Worm (Caenorhabditis elegans) whole organism, mixed stage, embryonic: ENCODE measurements around the gene gpa-7.

Source experiments
- M03D4.4 ChIP-seq: sonication (generic microtip); optimal IDR thresholded peaks from 2 replicates; lab custom pipeline; 2017; ENCODE audit warnings: mild to moderate bottlenecking, missing genetic modification characterization, missing compliant biosample characterization
- bed-3 ChIP-seq: fragments of 200-800 bp; sonication (Bioruptor generic); optimal IDR thresholded peaks from 3 replicates; lab custom pipeline; 2018; ENCODE audit warnings: mild to moderate bottlenecking, missing genetic modification characterization, moderate library complexity, missing compliant biosample characterization
- blmp-1 ChIP-seq: fragments of 150-350 bp; optimal IDR thresholded peaks from 2 replicates; lab custom pipeline; 2014; ENCODE audit warnings: missing biosample characterization, missing genetic modification characterization
- ceh-39 ChIP-seq: fragments of 150-350 bp; optimal IDR thresholded peaks from 2 replicates; lab custom pipeline; 2014; ENCODE audit warnings: missing biosample characterization, missing genetic modification characterization
- ceh-43 ChIP-seq: fragments of 200-800 bp; sonication (Bioruptor generic); optimal IDR thresholded peaks from 2 replicates; lab custom pipeline; 2018; ENCODE audit warnings: mild to moderate bottlenecking, missing genetic modification characterization, moderate library complexity, missing compliant biosample characterization
- ces-1 ChIP-seq: fragments of 150-350 bp; optimal IDR thresholded peaks from 2 replicates; lab custom pipeline; 2014; ENCODE audit warnings: missing biosample characterization, missing genetic modification reagents, missing genetic modification characterization
- cnd-1 ChIP-seq: fragments of 200-800 bp; sonication (Bioruptor generic); optimal IDR thresholded peaks from 2 replicates; lab custom pipeline; 2018; ENCODE audit warnings: mild to moderate bottlenecking, missing genetic modification characterization, missing compliant biosample characterization
- drap-1 ChIP-seq: fragments of 200-800 bp; sonication (Bioruptor generic); optimal IDR thresholded peaks from 3 replicates; lab custom pipeline; 2018; ENCODE audit warnings: mild to moderate bottlenecking, missing genetic modification characterization, missing compliant biosample characterization
- elt-1 ChIP-seq: sonication (generic microtip); optimal IDR thresholded peaks from 2 replicates; lab custom pipeline; 2017; ENCODE audit warnings: missing genetic modification characterization, mild to moderate bottlenecking, missing compliant biosample characterization, antibody characterized with exemption, moderate library complexity, borderline replicate concordance; ENCODE audit not compliant: insufficient read depth
- flh-1 ChIP-seq: fragments of 200-800 bp; sonication (Bioruptor generic); optimal IDR thresholded peaks from 2 replicates; lab custom pipeline; 2018; ENCODE audit warnings: mild to moderate bottlenecking, missing genetic modification characterization, moderate library complexity, missing compliant biosample characterization
- ham-2 ChIP-seq: fragments of 200-800 bp; sonication (Bioruptor generic); optimal IDR thresholded peaks from 2 replicates; lab custom pipeline; 2018; ENCODE audit warnings: mild to moderate bottlenecking, missing genetic modification characterization, missing compliant biosample characterization
- hlh-1 ChIP-seq: fragments of 150-350 bp; optimal IDR thresholded peaks from 2 replicates; lab custom pipeline; 2014; ENCODE audit warnings: missing biosample characterization, missing genetic modification reagents, missing genetic modification characterization
- lin-13 ChIP-seq: fragments of 150-350 bp; optimal IDR thresholded peaks from 2 replicates; lab custom pipeline; 2014; ENCODE audit warnings: missing biosample characterization, missing genetic modification characterization
- lin-32 ChIP-seq: fragments of 200-800 bp; sonication (Bioruptor generic); optimal IDR thresholded peaks from 2 replicates; lab custom pipeline; 2018; ENCODE audit warnings: mild to moderate bottlenecking, missing genetic modification characterization, missing compliant biosample characterization
- mls-2 ChIP-seq: sonication (generic microtip); optimal IDR thresholded peaks from 2 replicates; lab custom pipeline; 2016; ENCODE audit warnings: mild to moderate bottlenecking, missing genetic modification characterization, moderate library complexity, missing compliant biosample characterization
- nhr-12 ChIP-seq: fragments of 150-350 bp; optimal IDR thresholded peaks from 2 replicates; lab custom pipeline; 2014; ENCODE audit warnings: missing biosample characterization, missing genetic modification characterization
- nhr-237 ChIP-seq: fragments of 150-350 bp; optimal IDR thresholded peaks from 2 replicates; lab custom pipeline; 2014; ENCODE audit warnings: missing biosample characterization, missing genetic modification characterization
- nhr-28 ChIP-seq: fragments of 150-350 bp; optimal IDR thresholded peaks from 2 replicates; lab custom pipeline; 2014; ENCODE audit warnings: missing biosample characterization, missing genetic modification characterization
- nhr-76 ChIP-seq: sonication (generic microtip); optimal IDR thresholded peaks from 2 replicates; lab custom pipeline; 2017; ENCODE audit warnings: missing biosample characterization, missing genetic modification characterization
- pha-4 ChIP-seq: fragments of 150-350 bp; optimal IDR thresholded peaks from 2 replicates; lab custom pipeline; 2018; ENCODE audit warnings: missing biosample characterization, missing genetic modification reagents, missing genetic modification characterization
- sem-2 ChIP-seq: fragments of 200-800 bp; sonication (Bioruptor generic); optimal IDR thresholded peaks from 2 replicates; lab custom pipeline; 2018; ENCODE audit warnings: mild to moderate bottlenecking, missing genetic modification characterization, missing compliant biosample characterization
- snpc-4 ChIP-seq: fragments of 150-350 bp; optimal IDR thresholded peaks from 2 replicates; lab custom pipeline; 2014; ENCODE audit warnings: missing biosample characterization, missing genetic modification characterization
- sptf-1 ChIP-seq: sonication (generic microtip); optimal IDR thresholded peaks from 2 replicates; lab custom pipeline; 2017; ENCODE audit warnings: mild to moderate bottlenecking, missing genetic modification characterization, moderate library complexity, missing compliant biosample characterization
- tbx-8 ChIP-seq: fragments of 200-800 bp; sonication (Bioruptor generic); optimal IDR thresholded peaks from 2 replicates; lab custom pipeline; 2018; ENCODE audit warnings: mild to moderate bottlenecking, missing genetic modification characterization, moderate library complexity, missing compliant biosample characterization
- unc-120 ChIP-seq: sonication (generic microtip); optimal IDR thresholded peaks from 2 replicates; lab custom pipeline; 2017; ENCODE audit warnings: missing genetic modification characterization, missing compliant biosample characterization; ENCODE audit not compliant: poor library complexity, severe bottlenecking
- unc-39 ChIP-seq: fragments of 150-350 bp; optimal IDR thresholded peaks from 2 replicates; lab custom pipeline; 2014; ENCODE audit warnings: missing biosample characterization, missing genetic modification characterization
- unc-62 ChIP-seq: fragments of 150-350 bp; optimal IDR thresholded peaks from 2 replicates; lab custom pipeline; 2014; ENCODE audit warnings: missing biosample characterization, missing genetic modification reagents, missing genetic modification characterization
- zip-8 ChIP-seq: fragments of 150-350 bp; optimal IDR thresholded peaks from 2 replicates; lab custom pipeline; 2014; ENCODE audit warnings: missing biosample characterization, missing genetic modification characterization
- ztf-11 ChIP-seq: fragments of 150-350 bp; optimal IDR thresholded peaks from 2 replicates; lab custom pipeline; 2014; ENCODE audit warnings: missing biosample characterization, missing genetic modification characterization

Gene gpa-7

ce11 chrIV:10381035-10381434 is 22.8 kb upstream of the gpa-7 start:
- no peak for TF ChIP-seq lin-32 (GFP tag; lab: Kevin White, UChicago)
- TF ChIP-seq lin-13 (tag; lab: Kevin White, UChicago), result no peak
- no peak for TF ChIP-seq unc-39
- TF ChIP-seq sem-2 (GFP tag; lab: Kevin White, UChicago), result no peak
- TF ChIP-seq ceh-43, result no peak
- TF ChIP-seq unc-120 (tag; lab: Kevin White, UChicago), result no peak
- TF ChIP-seq ces-1 (GFP tag; lab: Kevin White, UChicago), result no peak
- TF ChIP-seq pha-4 (tag; lab: Kevin White, UChicago), result no peak
- no peak for TF ChIP-seq cnd-1
- no peak for TF ChIP-seq nhr-28 (tag; lab: Kevin White, UChicago)

- TF ChIP-seq unc-62 (GFP tag; lab: Kevin White, UChicago) (no peak), hlh-1 (tag; lab: Kevin White, UChicago) (no peak), sem-2 (GFP tag; lab: Kevin White, UChicago) (no peak), zip-8 (tag; lab: Kevin White, UChicago) (no peak)
Measured at ce11 chrIV:10382894-10383293, 20.9 kb upstream of the gpa-7 start.

- TF ChIP-seq elt-1 (tag; lab: Kevin White, UChicago) (no peak), zip-8 (tag; lab: Kevin White, UChicago) (no peak), bed-3 (no peak), nhr-237 (tag; lab: Kevin White, UChicago) (no peak), hlh-1 (tag; lab: Kevin White, UChicago) (no peak), nhr-76 (tag; lab: Kevin White, UChicago) (no peak), cnd-1 (no peak)
Measured at ce11 chrIV:10387113-10387512, 16.7 kb upstream of the gpa-7 start, which contains the start of gene nfu-1. TSS of gene nfu-1 (plus strand) at chrIV:10387413.

ce11 chrIV:10388263-10388662 is 15.5 kb upstream of the gpa-7 start, which contains the start of gene R10H10.3:
TSS of gene R10H10.3 (plus strand) at chrIV:10388505.
- TF ChIP-seq M03D4.4 (tag; lab: Kevin White, UChicago), result no peak
- TF ChIP-seq mls-2, result no peak
- TF ChIP-seq unc-120 (tag; lab: Kevin White, UChicago), result no peak
- no peak for TF ChIP-seq ham-2 (GFP tag; lab: Kevin White, UChicago)
- TF ChIP-seq nhr-76 (tag; lab: Kevin White, UChicago), result no peak
- no peak for TF ChIP-seq nhr-237 (tag; lab: Kevin White, UChicago)
- TF ChIP-seq flh-1, result no peak
- TF ChIP-seq pha-4 (tag; lab: Kevin White, UChicago), result no peak
- no peak for TF ChIP-seq ces-1 (GFP tag; lab: Kevin White, UChicago)
- no peak for TF ChIP-seq hlh-1 (tag; lab: Kevin White, UChicago)
- TF ChIP-seq ztf-11 (tag; lab: Kevin White, UChicago), result no peak
- TF ChIP-seq lin-13 (tag; lab: Kevin White, UChicago), result no peak
- TF ChIP-seq tbx-8 (GFP tag; lab: Kevin White, UChicago), result no peak
- no peak for TF ChIP-seq unc-62 (GFP tag; lab: Kevin White, UChicago)
- no peak for TF ChIP-seq snpc-4 (tag; lab: Kevin White, UChicago)
- TF ChIP-seq zip-8 (tag; lab: Kevin White, UChicago), result no peak
- TF ChIP-seq sem-2 (GFP tag; lab: Kevin White, UChicago), result no peak

- no peak for TF ChIP-seq sptf-1 (tag; lab: Kevin White, UChicago)
- TF ChIP-seq ztf-11 (tag; lab: Kevin White, UChicago), result no peak
- no peak for TF ChIP-seq nhr-237 (tag; lab: Kevin White, UChicago)
- no peak for TF ChIP-seq nhr-76 (tag; lab: Kevin White, UChicago)
- no peak for TF ChIP-seq bed-3
- TF ChIP-seq lin-13 (tag; lab: Kevin White, UChicago), result no peak
- TF ChIP-seq nhr-12 (tag; lab: Kevin White, UChicago), result no peak
- no peak for TF ChIP-seq snpc-4 (tag; lab: Kevin White, UChicago)
- no peak for TF ChIP-seq blmp-1
- TF ChIP-seq elt-1 (tag; lab: Kevin White, UChicago), result no peak
- TF ChIP-seq drap-1 (GFP tag; lab: Kevin White, UChicago), result no peak
- no peak for TF ChIP-seq ceh-39 (tag; lab: Kevin White, UChicago)
- no peak for TF ChIP-seq unc-120 (tag; lab: Kevin White, UChicago)
- TF ChIP-seq sem-2 (GFP tag; lab: Kevin White, UChicago), result no peak
- TF ChIP-seq nhr-28 (tag; lab: Kevin White, UChicago), result no peak
Measured at ce11 chrIV:10391827-10392226, 12.0 kb upstream of the gpa-7 start, which contains the start of gene spe-26. TSS of gene spe-26 (minus strand) at chrIV:10391927.
